Worm (Caenorhabditis elegans): ENCODE data around the gene spe-36.

The spe-36 gene

ce11 chrIV:11592165-11592564 is at the start of gene spe-36:
TSS of gene spe-36 (minus strand) at chrIV:11592265.
- TF ChIP-seq cey-2 (tag; optimal IDR thresholded peaks at IDR 0.05; ENCODE audit: borderline replicate concordance, insufficient read depth) (no peak), set-16 (GFP tag; IDR thresholded peaks at IDR 0.05) (no peak), zfp-3 (GFP tag; conservative IDR thresholded peaks at IDR 0.05) (no peak), daf-12 (tag; optimal IDR thresholded peaks at IDR 0.05) (no peak), mep-1 (tag; optimal IDR thresholded peaks at IDR 0.05) (no peak), dpl-1 (GFP tag; optimal IDR thresholded peaks at IDR 0.05) (no peak), ztf-11 (tag; optimal IDR thresholded peaks at IDR 0.05) (no peak), spr-1 (tag; optimal IDR thresholded peaks at IDR 0.05) (no peak), daf-8 (GFP tag; IDR thresholded peaks at IDR 0.05) (no peak), dmd-9 (GFP tag; IDR thresholded peaks at IDR 0.05) (no peak), nhr-28 (tag; optimal IDR thresholded peaks at IDR 0.05) (no peak), zip-2 (tag; optimal IDR thresholded peaks at IDR 0.05) (no peak), D1046.2 (GFP tag; IDR thresholded peaks at IDR 0.05) (no peak), hmg-1.1 (GFP tag; IDR thresholded peaks at IDR 0.05) (no peak), gei-8 (GFP tag; optimal IDR thresholded peaks at IDR 0.05) (no peak), Y48G9A.11 (GFP tag; IDR thresholded peaks at IDR 0.05) (no peak)

ce11 chrIV:11641802-11642201 is 49.7 kb upstream of the spe-36 start, which contains the start of gene ZK809.1:
TSS of gene ZK809.1 (plus strand) at chrIV:11642102.
- TF ChIP-seq Y75B8A.6 (GFP tag; IDR thresholded peaks at IDR 0.05) (no peak), daf-12 (tag; optimal IDR thresholded peaks at IDR 0.05) (no peak), unc-62 (GFP tag; optimal IDR thresholded peaks at IDR 0.05 in 1 of 2) (no peak), unc-62 (tag; optimal IDR thresholded peaks at IDR 0.05) (no peak), ceh-32 (tag; optimal IDR thresholded peaks at IDR 0.05; ENCODE audit: poor library complexity) (no peak), sdz-12 (GFP tag; optimal IDR thresholded peaks at IDR 0.05) (no peak), fkh-10 (GFP tag; optimal IDR thresholded peaks at IDR 0.05) (no peak), hlh-11 (tag; optimal IDR thresholded peaks at IDR 0.05) (no peak), nhr-42 (GFP tag; IDR thresholded peaks at IDR 0.05) (no peak), T26A8.4 (GFP tag; IDR thresholded peaks at IDR 0.05) (no peak), fos-1 (tag; optimal IDR thresholded peaks at IDR 0.05) (no peak), lin-38 (GFP tag; IDR thresholded peaks at IDR 0.05) (no peak)

- no peak for TF ChIP-seq zfp-3 (GFP tag; conservative IDR thresholded peaks at IDR 0.05)
These were observed 48.9 kb upstream of the spe-36 start, which contains the start of gene ttr-50 for ce11 chrIV:11640915-11641314. TSS of gene ttr-50 (minus strand) at chrIV:11641015.

- TF ChIP-seq F49E8.2 (tag; optimal IDR thresholded peaks at IDR 0.05; ENCODE audit: borderline replicate concordance) (no peak), dmd-8 (GFP tag; IDR thresholded peaks at IDR 0.05) (no peak), nhr-102 (tag; optimal IDR thresholded peaks at IDR 0.05) (no peak), nhr-76 (tag; optimal IDR thresholded peaks at IDR 0.05) (no peak), lin-29 (GFP tag; IDR thresholded peaks at IDR 0.05) (no peak), daf-8 (GFP tag; IDR thresholded peaks at IDR 0.05) (no peak), zfp-3 (GFP tag; conservative IDR thresholded peaks at IDR 0.05) (no peak), nhr-48 (tag; optimal IDR thresholded peaks at IDR 0.05) (no peak), nhr-77 (tag; optimal IDR thresholded peaks at IDR 0.05) (no peak), sdz-12 (GFP tag; optimal IDR thresholded peaks at IDR 0.05) (no peak), R02D3.7 (tag; optimal IDR thresholded peaks at IDR 0.05) (no peak), Y5F2A.4 (GFP tag; optimal IDR thresholded peaks at IDR 0.05) (no peak), D1046.2 (GFP tag; IDR thresholded peaks at IDR 0.05) (no peak), nhr-10 (tag; optimal IDR thresholded peaks at IDR 0.05) (no peak), skn-1 (tag; optimal IDR thresholded peaks at IDR 0.05) (no peak), saeg-2 (GFP tag; IDR thresholded peaks at IDR 0.05) (no peak), ceh-62 (tag; optimal IDR thresholded peaks at IDR 0.05) (no peak), F10B5.3 (tag; optimal IDR thresholded peaks at IDR 0.05) (no peak), nhr-28 (tag; optimal IDR thresholded peaks at IDR 0.05) (no peak), dmd-9 (GFP tag; IDR thresholded peaks at IDR 0.05) (no peak), hif-1 (tag; optimal IDR thresholded peaks at IDR 0.05) (no peak), lsy-2 (tag; optimal IDR thresholded peaks at IDR 0.05) (peak in 1 of 2 experiments; percentile 9), aha-1 (tag) (peak; percentile 43), daf-19 (GFP tag; conservative IDR thresholded peaks at IDR 0.05) (no peak), dmd-6 (GFP tag; IDR thresholded peaks at IDR 0.05) (no peak), unc-62 (GFP tag; optimal IDR thresholded peaks at IDR 0.05 in 1 of 2) (peak in 1 of 2 experiments; percentile 1), unc-62 (tag; optimal IDR thresholded peaks at IDR 0.05) (no peak), T26A8.4 (GFP tag; IDR thresholded peaks at IDR 0.05) (no peak)
These were observed 46.0 kb upstream of the spe-36 start, which contains the start of gene rbm-17 for ce11 chrIV:11638016-11638415. TSS of gene rbm-17 (plus strand) at chrIV:11638316.
